Fruit fly (Drosophila melanogaster) whole organism, embryonic: ENCODE data around the gene Caf1-55.

Experiments used
- CG10147 ChIP-seq: fragments of 200-800 bp; sonication (Bioruptor generic); optimal IDR thresholded peaks from 2 replicates; lab custom pipeline; 2019; ENCODE audit warnings: missing biosample characterization, mild to moderate bottlenecking, missing genetic modification characterization, moderate library complexity
- CG11085 ChIP-seq: fragments of 200-800 bp; sonication (Bioruptor generic); IDR thresholded peaks from 2 replicates; pipeline ENCODE4 v1.3.6; 2022; ENCODE audit warnings: missing biosample characterization, missing genetic modification characterization
- CG11560 ChIP-seq: fragments of 200-800 bp; sonication (Bioruptor generic); IDR thresholded peaks from 3 replicates; pipeline ENCODE4 v1.3.6; 2022; ENCODE audit warnings: missing biosample characterization, missing genetic modification characterization
- CG13287 ChIP-seq: fragments of 200-800 bp; sonication (Bioruptor generic); IDR thresholded peaks from 2 replicates; pipeline ENCODE4 v1.3.6; 2022; ENCODE audit warnings: missing biosample characterization, missing genetic modification characterization; ENCODE audit not compliant: partially characterized antibody
- CG14667 ChIP-seq: fragments of 200-800 bp; sonication (Bioruptor generic); IDR thresholded peaks from 2 replicates; pipeline ENCODE4 v1.3.6; 2022; ENCODE audit warnings: missing biosample characterization, missing genetic modification characterization
- CG14965 ChIP-seq: fragments of 200-800 bp; sonication (Bioruptor generic); optimal IDR thresholded peaks from 2 replicates; lab custom pipeline; 2016; ENCODE audit warnings: missing biosample characterization, missing genetic modification characterization, borderline replicate concordance
- CG16813 ChIP-seq: fragments of 200-800 bp; sonication (Bioruptor generic); IDR thresholded peaks from 3 replicates; pipeline ENCODE4 v1.3.6; 2022; ENCODE audit warnings: missing biosample characterization, missing genetic modification characterization; ENCODE audit not compliant: partially characterized antibody
- CG2712 ChIP-seq: fragments of 200-800 bp; optimal IDR thresholded peaks from 3 replicates; lab custom pipeline; 2019; ENCODE audit warnings: missing biosample characterization, mild to moderate bottlenecking, missing genetic modification characterization, moderate library complexity
- CG30431 ChIP-seq: fragments of 200-800 bp; sonication (Bioruptor generic); optimal IDR thresholded peaks from 2 replicates; lab custom pipeline; 2017; ENCODE audit warnings: missing biosample characterization, missing genetic modification characterization
- CG31388 ChIP-seq: fragments of 200-800 bp; sonication (Bioruptor generic); optimal IDR thresholded peaks from 2 replicates; lab custom pipeline; 2016; ENCODE audit warnings: missing biosample characterization, missing genetic modification characterization
- CG31441 ChIP-seq: fragments of 200-800 bp; sonication (Bioruptor generic); IDR thresholded peaks from 2 replicates; pipeline ENCODE4 v1.3.6; 2022; ENCODE audit warnings: missing biosample characterization, missing genetic modification characterization
- CG33557 ChIP-seq: fragments of 200-800 bp; sonication (Bioruptor generic); optimal IDR thresholded peaks from 2 replicates; lab custom pipeline; 2019; ENCODE audit warnings: missing biosample characterization, mild to moderate bottlenecking, missing genetic modification characterization, moderate library complexity
- CG34224 ChIP-seq: fragments of 200-800 bp; sonication (Bioruptor generic); IDR thresholded peaks from 3 replicates; pipeline ENCODE4 v1.3.6; 2022; ENCODE audit warnings: missing biosample characterization, missing genetic modification characterization; ENCODE audit not compliant: partially characterized antibody
- CG34376 ChIP-seq: fragments of 200-800 bp; sonication (Bioruptor generic); optimal IDR thresholded peaks from 2 replicates; lab custom pipeline; 2018; ENCODE audit warnings: missing biosample characterization, mild to moderate bottlenecking, missing genetic modification characterization
- CG6791 ChIP-seq: fragments of 200-800 bp; sonication (Bioruptor generic); IDR thresholded peaks from 3 replicates; pipeline ENCODE4 v1.3.6; 2022; ENCODE audit warnings: missing biosample characterization, missing genetic modification characterization; ENCODE audit not compliant: partially characterized antibody
- CG7987 ChIP-seq: fragments of 200-800 bp; sonication (Bioruptor generic); optimal IDR thresholded peaks from 2 replicates; lab custom pipeline; 2018; ENCODE audit warnings: missing biosample characterization, mild to moderate bottlenecking, missing genetic modification characterization, moderate library complexity
- CG8765 ChIP-seq: fragments of 200-800 bp; sonication (Bioruptor generic); IDR thresholded peaks from 2 replicates; pipeline ENCODE4 v1.3.6; 2022; ENCODE audit warnings: missing biosample characterization, missing genetic modification characterization
- CG9817 ChIP-seq: fragments of 200-800 bp; sonication (Bioruptor generic); optimal IDR thresholded peaks from 2 replicates; lab custom pipeline; 2018; ENCODE audit warnings: missing biosample characterization, mild to moderate bottlenecking, missing genetic modification characterization, moderate library complexity
- Hey ChIP-seq: fragments of 200-800 bp; sonication (Bioruptor generic); optimal IDR thresholded peaks from 3 replicates; lab custom pipeline; 2018; ENCODE audit warnings: missing biosample characterization, mild to moderate bottlenecking, missing genetic modification characterization
- Hmx ChIP-seq: fragments of 200-800 bp; sonication (Bioruptor generic); optimal IDR thresholded peaks from 2 replicates; lab custom pipeline; 2016; ENCODE audit warnings: missing biosample characterization, missing genetic modification characterization
- Hr39 ChIP-seq: fragments of >200 bp; optimal IDR thresholded peaks from 2 replicates; lab custom pipeline; 2017
- Mes4 ChIP-seq: fragments of 200-800 bp; sonication (Bioruptor generic); optimal IDR thresholded peaks from 2 replicates; lab custom pipeline; 2016; ENCODE audit warnings: missing biosample characterization, missing genetic modification characterization
- NC2β ChIP-seq: fragments of 200-800 bp; sonication (Bioruptor generic); optimal IDR thresholded peaks from 2 replicates; lab custom pipeline; 2016; ENCODE audit warnings: missing biosample characterization, missing genetic modification characterization
- NK7.1 ChIP-seq: fragments of 200-800 bp; sonication (Bioruptor generic); optimal IDR thresholded peaks from 3 replicates; lab custom pipeline; 2016; ENCODE audit warnings: missing biosample characterization, missing genetic modification characterization
- Sin3A ChIP-seq: fragments of >200 bp; optimal IDR thresholded peaks from 2 replicates; lab custom pipeline; 2018
- ap ChIP-seq: fragments of 200-800 bp; sonication (Bioruptor generic); IDR thresholded peaks from 2 replicates; pipeline ENCODE4 v1.3.6; 2022; ENCODE audit warnings: missing biosample characterization, missing genetic modification characterization
- bsh ChIP-seq, 2 experiments: fragments of 200-800 bp; sonication (Bioruptor generic); optimal IDR thresholded peaks; 2 replicates each; lab custom pipeline; 2017 to 2018; ENCODE audit warnings: mild to moderate bottlenecking in 2 of 2, missing biosample characterization in 2 of 2, missing genetic modification characterization in 2 of 2, moderate library complexity in 1 of 2
- chinmo ChIP-seq: fragments of 200-800 bp; sonication (Bioruptor generic); IDR thresholded peaks from 4 replicates; pipeline ENCODE4 v1.3.6; 2022; ENCODE audit warnings: missing biosample characterization, missing genetic modification characterization; ENCODE audit not compliant: partially characterized antibody
- chm ChIP-seq: fragments of 200-800 bp; sonication (Bioruptor generic); IDR thresholded peaks from 2 replicates; pipeline ENCODE4 v1.3.6; 2022; ENCODE audit warnings: missing biosample characterization, missing genetic modification characterization
- cwo ChIP-seq: fragments of 200-800 bp; sonication (Bioruptor generic); optimal IDR thresholded peaks from 3 replicates; lab custom pipeline; 2017; ENCODE audit warnings: missing biosample characterization, missing genetic modification characterization, mild to moderate bottlenecking, moderate library complexity, missing genetic modification reagents
- danr ChIP-seq: fragments of 200-800 bp; sonication (Bioruptor generic); IDR thresholded peaks from 2 replicates; pipeline ENCODE4 v1.3.6; 2022; ENCODE audit warnings: missing biosample characterization, missing genetic modification characterization
- dm ChIP-seq: fragments of 200-800 bp; sonication (Bioruptor generic); optimal IDR thresholded peaks from 3 replicates; lab custom pipeline; 2016; ENCODE audit warnings: missing biosample characterization, missing genetic modification characterization
- dysf ChIP-seq: fragments of 200-800 bp; sonication (Bioruptor generic); IDR thresholded peaks from 3 replicates; pipeline ENCODE4 v1.3.6; 2022; ENCODE audit warnings: missing biosample characterization, missing genetic modification characterization
- fru ChIP-seq: fragments of >200 bp; optimal IDR thresholded peaks from 2 replicates; lab custom pipeline; 2017
- gce ChIP-seq: fragments of 200-800 bp; sonication (Bioruptor generic); IDR thresholded peaks from 3 replicates; pipeline ENCODE4 v1.3.6; 2022; ENCODE audit warnings: missing biosample characterization, missing genetic modification characterization
- hkb ChIP-seq, 2 experiments: fragments of 200-800 bp in 1 of 2; fragments of >200 bp in 1 of 2; sonication (Bioruptor generic) in 1 of 2; IDR thresholded peaks in 1 of 2; optimal IDR thresholded peaks in 1 of 2; 2 replicates each; pipeline versions ENCODE4 v1.3.6 to Lab custom; 2017 to 2022; ENCODE audit warnings: missing biosample characterization in 1 of 2, missing genetic modification characterization in 1 of 2
- hth ChIP-seq: fragments of >200 bp; optimal IDR thresholded peaks from 2 replicates; lab custom pipeline; 2017; ENCODE audit warnings: inconsistent platforms
- ind ChIP-seq: fragments of 200-800 bp; sonication (Bioruptor generic); optimal IDR thresholded peaks from 3 replicates; lab custom pipeline; 2016; ENCODE audit warnings: missing biosample characterization, missing genetic modification characterization
- jing ChIP-seq: fragments of 200-800 bp; sonication (Bioruptor generic); optimal IDR thresholded peaks from 2 replicates; lab custom pipeline; 2018; ENCODE audit warnings: missing biosample characterization, mild to moderate bottlenecking, missing genetic modification characterization
- maf-S ChIP-seq: fragments of 200-800 bp; sonication (Bioruptor generic); optimal IDR thresholded peaks from 2 replicates; lab custom pipeline; 2016; ENCODE audit warnings: missing biosample characterization, missing genetic modification characterization
- peb ChIP-seq: fragments of 200-800 bp; sonication (Bioruptor generic); IDR thresholded peaks from 2 replicates; pipeline ENCODE4 v1.3.6; 2022; ENCODE audit warnings: missing biosample characterization, missing genetic modification characterization
- pros ChIP-seq: fragments of 200-800 bp; sonication (Bioruptor generic); optimal IDR thresholded peaks from 3 replicates; lab custom pipeline; 2019; ENCODE audit warnings: missing biosample characterization, mild to moderate bottlenecking, missing genetic modification characterization, moderate library complexity
- rib ChIP-seq: fragments of 200-800 bp; sonication (Bioruptor generic); IDR thresholded peaks from 2 replicates; pipeline ENCODE4 v1.3.6; 2022; ENCODE audit warnings: missing biosample characterization, missing genetic modification characterization
- run ChIP-seq: fragments of 200-800 bp; sonication (Bioruptor generic); optimal IDR thresholded peaks from 3 replicates; lab custom pipeline; 2018; ENCODE audit warnings: missing biosample characterization, mild to moderate bottlenecking, missing genetic modification characterization
- slou ChIP-seq: fragments of 200-800 bp; sonication (Bioruptor generic); optimal IDR thresholded peaks from 3 replicates; lab custom pipeline; 2016; ENCODE audit warnings: missing biosample characterization, missing genetic modification characterization
- ssp ChIP-seq: fragments of 200-800 bp; sonication (Bioruptor generic); IDR thresholded peaks from 2 replicates; pipeline ENCODE4 v1.3.6; 2022; ENCODE audit warnings: missing biosample characterization, missing genetic modification characterization
- sug ChIP-seq: fragments of 200-800 bp; optimal IDR thresholded peaks from 2 replicates; lab custom pipeline; 2019; ENCODE audit warnings: missing biosample characterization, mild to moderate bottlenecking, missing genetic modification characterization, moderate library complexity
- tap ChIP-seq: fragments of 200-800 bp; optimal IDR thresholded peaks from 3 replicates; lab custom pipeline; 2019; ENCODE audit warnings: missing biosample characterization, mild to moderate bottlenecking, missing genetic modification characterization, moderate library complexity
- tll ChIP-seq, 2 experiments: fragments of 200-800 bp in 1 of 2; fragments of >200 bp in 1 of 2; sonication (Bioruptor generic) in 1 of 2; optimal IDR thresholded peaks; 2 replicates each; lab custom pipeline; 2017 to 2019; ENCODE audit warnings: missing biosample characterization in 2 of 2, missing genetic modification characterization in 2 of 2, mild to moderate bottlenecking in 1 of 2, moderate library complexity in 1 of 2
- ttk ChIP-seq: fragments of 200-800 bp; sonication (Bioruptor generic); IDR thresholded peaks from 2 replicates; pipeline ENCODE4 v2.1.2; 2022; ENCODE audit warnings: missing biosample characterization, missing genetic modification characterization
- unpg ChIP-seq: fragments of 200-800 bp; sonication (Bioruptor generic); optimal IDR thresholded peaks from 3 replicates; lab custom pipeline; 2018; ENCODE audit warnings: missing biosample characterization, mild to moderate bottlenecking, missing genetic modification characterization, moderate library complexity

The Caf1-55 gene

DNA sequence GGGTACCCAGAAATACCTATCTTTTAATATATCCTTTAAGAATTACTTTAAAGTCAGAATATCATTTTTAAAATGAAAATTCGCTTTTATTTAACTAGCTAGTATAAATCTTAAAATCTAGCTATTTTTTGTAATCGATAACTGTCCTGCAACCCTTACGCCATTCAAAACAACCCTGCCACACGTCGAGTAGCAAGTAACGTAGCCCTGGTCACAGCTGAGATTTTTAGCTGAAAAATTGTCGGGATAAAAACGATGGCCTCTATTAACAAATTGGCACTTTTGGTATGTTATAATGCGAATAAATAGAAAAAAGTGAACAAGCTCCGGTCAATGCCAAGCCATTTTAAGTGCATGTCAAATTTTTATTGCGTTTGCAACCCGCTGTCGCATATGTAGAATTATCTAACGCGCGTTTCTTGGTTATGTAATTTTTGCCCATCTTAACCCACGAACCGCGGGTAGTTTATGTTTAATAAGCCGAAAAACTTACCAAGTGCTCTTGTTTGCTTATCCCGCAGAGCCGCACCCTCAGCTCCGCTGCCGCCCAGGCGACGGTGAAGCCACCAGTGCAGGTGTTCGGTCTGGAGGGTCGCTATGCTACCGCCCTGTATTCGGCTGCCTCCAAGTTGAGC, 40.1 kb downstream of the Caf1-55 start, which contains the start of gene ATPsynO (continued):
- peak; percentile 64 for TF ChIP-seq sug (tag; lab: Kevin White, UChicago)
- TF ChIP-seq tll (GFP tag; optimal IDR thresholded peaks at IDR 0.05; lab: Kevin White, UChicago), result peak in 1 of 2 experiments; percentile 13
- TF ChIP-seq cwo, result no peak
- TF ChIP-seq bsh (GFP tag; optimal IDR thresholded peaks at IDR 0.05; lab: Kevin White, UChicago), result no peak
- peak; percentile 23 for TF ChIP-seq Sin3A (lab: Kevin White, UChicago)
- TF ChIP-seq run (tag; lab: Kevin White, UChicago), result no peak
- no peak; the same call in 1 of the 2 replicates for TF ChIP-seq CG31441 (GFP tag; lab: Robert Waterston, UW)
- no peak for TF ChIP-seq pros (GFP tag; lab: Kevin White, UChicago)
- peak; percentile 59 for TF ChIP-seq CG2712 (tag; lab: Kevin White, UChicago)
- no peak for TF ChIP-seq ttk
- no peak for TF ChIP-seq ssp (GFP tag; lab: Robert Waterston, UW)
- TF ChIP-seq CG34224 (GFP tag; lab: Robert Waterston, UW), result no peak
- 0 out of 3 replicates have a peak, but pooled peaks have one; percentile 42 for TF ChIP-seq CG16813 (GFP tag; lab: Robert Waterston, UW)
- no peak for TF ChIP-seq CG6791 (GFP tag; lab: Robert Waterston, UW)
- TF ChIP-seq Hmx (GFP tag; lab: Kevin White, UChicago), result no peak
- no peak for TF ChIP-seq CG14965 (GFP tag; lab: Kevin White, UChicago)
- TF ChIP-seq CG8765 (GFP tag; lab: Robert Waterston, UW), result no peak
- TF ChIP-seq Hey, result no peak
- TF ChIP-seq slou (GFP tag; lab: Kevin White, UChicago), result no peak
- TF ChIP-seq Mes4 (GFP tag; lab: Kevin White, UChicago), result no peak
- TF ChIP-seq dm (GFP tag; lab: Kevin White, UChicago), result peak; percentile 57
- TF ChIP-seq CG11085 (GFP tag; lab: Robert Waterston, UW), result no peak
- TF ChIP-seq chinmo (GFP tag; lab: Robert Waterston, UW), result peak; percentile 59; the same call in 1 of the 4 replicates
- no peak for TF ChIP-seq maf-S (GFP tag; lab: Kevin White, UChicago)
- no peak for TF ChIP-seq peb
- no peak for TF ChIP-seq gce (GFP tag; lab: Robert Waterston, UW)
- TF ChIP-seq ap (GFP tag; lab: Robert Waterston, UW), result no peak
- no peak for TF ChIP-seq unpg
- peak; percentile 2 for TF ChIP-seq CG34376 (GFP tag; lab: Kevin White, UChicago)
- TF ChIP-seq hkb (optimal IDR thresholded peaks at IDR 0.05; lab: Kevin White, UChicago), result no peak
- TF ChIP-seq hkb (GFP tag; IDR thresholded peaks at IDR 0.05; lab: Robert Waterston, UW), result no peak
- peak; percentile 18 for TF ChIP-seq CG7987 (GFP tag; lab: Kevin White, UChicago)
- TF ChIP-seq CG13287 (GFP tag; lab: Robert Waterston, UW), result peak; percentile 59; the same call in 1 of the 2 replicates
- no peak for TF ChIP-seq tap
- peak; percentile 25 for TF ChIP-seq CG33557 (GFP tag; lab: Kevin White, UChicago)
- TF ChIP-seq rib (GFP tag; lab: Robert Waterston, UW), result no peak
- TF ChIP-seq CG14667, result no peak
- TF ChIP-seq NC2β, result no peak
- no peak for TF ChIP-seq danr (GFP tag; lab: Robert Waterston, UW)
- TF ChIP-seq chm, result no peak
- no peak for TF ChIP-seq CG30431 (GFP tag; lab: Kevin White, UChicago)
- no peak for TF ChIP-seq dysf
- no peak for TF ChIP-seq hth
- TF ChIP-seq jing, result no peak
- TF ChIP-seq CG9817 (tag; lab: Kevin White, UChicago), result no peak
- no peak for TF ChIP-seq NK7.1
- TF ChIP-seq fru (lab: Kevin White, UChicago), result no peak
- TF ChIP-seq CG31388 (GFP tag; lab: Kevin White, UChicago), result no peak
- no peak for TF ChIP-seq Hr39 (lab: Kevin White, UChicago)
- TF ChIP-seq CG10147 (GFP tag; lab: Kevin White, UChicago), result no peak
- TF ChIP-seq ind, result no peak
- no peak for TF ChIP-seq CG11560
